Worm (Caenorhabditis elegans) whole organism, L4/young adult: Measurements from ENCODE around the gene srab-23.

ENCODE experiments used
- W03F9.2 ChIP-seq: fragments of 150-350 bp; optimal IDR thresholded peaks from 2 replicates; lab custom pipeline; 2014; ENCODE audit warnings: missing biosample characterization, missing genetic modification characterization
- dao-5 ChIP-seq: sonication (generic microtip); optimal IDR thresholded peaks from 2 replicates; lab custom pipeline; 2016; ENCODE audit warnings: missing genotype, missing genetic modification characterization, moderate library complexity, missing compliant biosample characterization
- him-1 ChIP-seq: sonication (generic microtip); optimal IDR thresholded peaks from 2 replicates; lab custom pipeline; 2016; ENCODE audit warnings: missing genotype, missing genetic modification reagents, missing genetic modification characterization, missing compliant biosample characterization

DNA sequence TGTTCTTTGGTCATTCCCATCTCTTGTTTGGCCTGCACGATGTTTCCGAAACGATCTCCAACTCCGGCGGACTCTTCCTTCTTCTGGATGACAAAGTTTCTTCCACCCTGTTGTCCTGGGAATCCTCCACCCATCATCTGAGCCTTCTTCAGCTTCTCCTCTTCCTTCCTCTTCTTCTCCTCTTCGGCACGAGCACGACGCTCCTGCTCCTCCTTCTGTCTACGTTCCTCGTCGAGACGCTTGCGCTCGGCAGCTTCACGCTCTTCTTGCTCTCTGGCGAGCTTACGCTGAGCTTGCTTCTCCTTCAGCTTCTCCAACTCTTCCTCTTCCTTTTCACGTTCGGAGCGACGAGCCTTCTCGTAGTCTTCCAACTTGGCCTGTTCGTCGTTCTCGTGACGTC, 44.1 kb downstream of the srab-23 start:
- TF ChIP-seq him-1 (tag; lab: Kevin White, UChicago) (no peak), dao-5 (tag; lab: Kevin White, UChicago) (no peak), W03F9.2 (tag; lab: Kevin White, UChicago) (no peak)
